Worm (Caenorhabditis elegans) whole organism, early embryonic: ENCODE measurements around the gene ZK563.2.

Experiments
- B0310.2 ChIP-seq: sonication (generic microtip); optimal IDR thresholded peaks from 2 replicates; lab custom pipeline; 2016; ENCODE audit warnings: mild to moderate bottlenecking, missing genetic modification characterization, missing compliant biosample characterization
- F13C5.2 ChIP-seq: sonication (generic microtip); optimal IDR thresholded peaks from 2 replicates; lab custom pipeline; 2017; ENCODE audit warnings: mild to moderate bottlenecking, missing genetic modification characterization, inconsistent platforms, missing compliant biosample characterization
- aly-1 ChIP-seq: sonication (generic microtip); optimal IDR thresholded peaks from 2 replicates; lab custom pipeline; 2016; ENCODE audit warnings: missing genetic modification characterization, missing compliant biosample characterization
- ama-1 ChIP-seq: fragments of 150-350 bp; optimal IDR thresholded peaks from 2 replicates; lab custom pipeline; 2014
- ceh-13 ChIP-seq: fragments of 200-800 bp; sonication (Bioruptor generic); optimal IDR thresholded peaks from 2 replicates; lab custom pipeline; 2018; ENCODE audit warnings: mild to moderate bottlenecking, missing genetic modification characterization, missing compliant biosample characterization
- ceh-36 ChIP-seq: sonication (generic microtip); optimal IDR thresholded peaks from 2 replicates; lab custom pipeline; 2016; ENCODE audit warnings: missing genetic modification characterization, inconsistent platforms, missing compliant biosample characterization
- ets-7 ChIP-seq: sonication (generic microtip); optimal IDR thresholded peaks from 2 replicates; lab custom pipeline; 2016; ENCODE audit warnings: missing genotype, missing genetic modification characterization, missing compliant biosample characterization
- flt-1 ChIP-seq: fragments of 200-800 bp; sonication (Bioruptor generic); IDR thresholded peaks from 2 replicates; pipeline ENCODE4 v1.3.6; 2022; ENCODE audit warnings: missing genetic modification characterization, missing compliant biosample characterization
- hmbx-1 ChIP-seq: sonication (generic microtip); optimal IDR thresholded peaks from 2 replicates; lab custom pipeline; 2016; ENCODE audit warnings: mild to moderate bottlenecking, missing genetic modification characterization, missing compliant biosample characterization
- hmg-4 ChIP-seq: fragments of 200-800 bp; sonication (Bioruptor generic); optimal IDR thresholded peaks from 2 replicates; lab custom pipeline; 2018; ENCODE audit warnings: mild to moderate bottlenecking, missing genetic modification characterization, missing compliant biosample characterization
- hnd-1 ChIP-seq: sonication (generic microtip); optimal IDR thresholded peaks from 2 replicates; lab custom pipeline; 2016; ENCODE audit warnings: missing genetic modification characterization, missing compliant biosample characterization
- pes-1 ChIP-seq: fragments of 200-800 bp; sonication (Bioruptor generic); IDR thresholded peaks from 2 replicates; pipeline ENCODE4 v1.3.6; 2022; ENCODE audit warnings: missing genetic modification reagents, missing genetic modification characterization, missing compliant biosample characterization
- scrt-1 ChIP-seq: fragments of 200-800 bp; sonication (Bioruptor generic); IDR thresholded peaks from 2 replicates; pipeline ENCODE4 v1.3.6; 2022; ENCODE audit warnings: missing genetic modification characterization, missing compliant biosample characterization
- sea-1 ChIP-seq: fragments of 200-800 bp; sonication (Bioruptor generic); conservative IDR thresholded peaks from 2 replicates; pipeline ENCODE4 v1.3.6; 2022; ENCODE audit warnings: missing genetic modification characterization, missing compliant biosample characterization
- tbx-11 ChIP-seq: fragments of 200-800 bp; sonication (Bioruptor generic); IDR thresholded peaks from 2 replicates; pipeline ENCODE4 v1.3.6; 2022; ENCODE audit warnings: missing genetic modification characterization, missing compliant biosample characterization
- tbx-37 ChIP-seq: fragments of 200-800 bp; sonication (Bioruptor generic); conservative IDR thresholded peaks from 2 replicates; pipeline ENCODE4 v1.3.6; 2022; ENCODE audit warnings: missing genetic modification reagents, missing genetic modification characterization, missing compliant biosample characterization
- tra-4 ChIP-seq: sonication (generic microtip); optimal IDR thresholded peaks from 2 replicates; lab custom pipeline; 2017; ENCODE audit warnings: missing genetic modification characterization, missing compliant biosample characterization

Gene ZK563.2

DNA sequence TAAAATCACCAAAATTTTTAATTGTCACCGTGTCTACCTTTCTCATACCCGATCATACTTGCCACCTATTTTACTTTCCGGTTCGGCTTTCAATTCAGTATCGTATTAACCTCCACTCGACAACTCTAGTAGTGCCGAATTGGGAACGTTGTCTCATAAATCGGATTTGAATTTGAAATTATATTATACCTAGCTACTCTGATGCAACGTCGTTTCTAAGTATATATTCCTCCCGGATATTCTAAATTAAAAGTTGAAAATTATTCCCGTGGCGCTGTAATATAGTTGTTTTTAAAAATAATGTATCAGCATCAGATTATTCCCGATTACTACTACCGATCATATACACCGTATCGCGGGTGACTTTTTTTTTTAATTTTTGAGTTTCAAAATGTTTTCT lies at the start of gene ZK563.2:
Gene ZK563.2 (plus strand): TSS at position 301 of the 400 bp plus-strand sequence.
- TF ChIP-seq tbx-11 (GFP tag; lab: Robert Waterston, UW): no peak
- TF ChIP-seq ama-1: no peak

DNA sequence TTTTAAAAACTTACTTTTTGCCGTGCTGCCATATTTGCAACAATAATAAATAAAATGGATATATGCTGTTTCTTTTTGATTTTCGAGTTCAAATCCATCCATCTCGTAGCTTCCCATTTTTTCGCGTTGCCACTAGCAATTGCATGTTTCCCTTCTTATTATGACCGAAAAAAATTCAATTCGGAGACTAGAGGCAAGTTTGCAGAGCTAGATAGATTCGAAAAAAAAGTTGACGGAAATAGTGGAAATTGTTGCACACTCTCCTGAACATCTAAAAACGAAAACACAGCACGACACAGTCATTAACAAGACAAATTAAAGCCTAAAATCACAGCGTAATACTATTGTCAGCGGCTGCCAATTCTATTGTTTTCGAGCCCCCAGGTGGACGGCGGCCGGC lies 42.6 kb upstream of the ZK563.2 start, which contains the start of gene F11D5.6:
Gene F11D5.6 (minus strand): TSS at position 101 of the 400 bp plus-strand sequence.
- no peak for TF ChIP-seq hnd-1 (tag; lab: Kevin White, UChicago)
- no peak for TF ChIP-seq aly-1 (tag; lab: Kevin White, UChicago)
- no peak for TF ChIP-seq scrt-1 (GFP tag; lab: Robert Waterston, UW)
- TF ChIP-seq flt-1: no peak
- no peak for TF ChIP-seq ama-1
- no peak for TF ChIP-seq hmbx-1 (tag; lab: Kevin White, UChicago)
- no peak for TF ChIP-seq hmg-4 (GFP tag; lab: Kevin White, UChicago)
- no peak for TF ChIP-seq tbx-11 (GFP tag; lab: Robert Waterston, UW)
- TF ChIP-seq F13C5.2: no peak
- TF ChIP-seq ets-7 (tag; lab: Kevin White, UChicago): no peak
- TF ChIP-seq tra-4: no peak
- no peak for TF ChIP-seq tbx-37 (GFP tag; lab: Robert Waterston, UW)
- no peak for TF ChIP-seq sea-1
- no peak for TF ChIP-seq ceh-13

DNA sequence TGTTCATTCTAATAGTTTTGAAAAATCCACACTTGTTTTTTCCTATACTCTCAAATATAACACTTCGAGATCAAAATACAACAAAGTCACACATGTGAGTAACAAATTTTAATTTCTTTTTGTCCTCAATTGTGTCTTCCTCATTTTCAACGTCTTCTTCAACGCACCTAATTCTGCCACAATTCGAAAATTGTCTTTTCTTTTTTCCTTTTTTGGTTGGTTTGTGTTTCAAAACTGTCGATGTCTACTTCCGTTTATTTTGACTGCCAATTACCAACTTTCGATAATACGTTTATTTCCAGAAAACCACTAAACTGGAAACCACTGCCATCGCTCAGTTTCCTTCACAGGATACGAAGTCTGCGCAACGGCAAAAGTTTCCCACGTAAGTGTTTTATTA lies 35.9 kb upstream of the ZK563.2 start, which contains the start of gene F11D5.1:
Gene F11D5.1 (plus strand): TSS at position 301 of the 400 bp plus-strand sequence.
- TF ChIP-seq F13C5.2: no peak
- no peak for TF ChIP-seq hnd-1 (tag; lab: Kevin White, UChicago)
- no peak for TF ChIP-seq ets-7 (tag; lab: Kevin White, UChicago)
- TF ChIP-seq pes-1 (GFP tag; lab: Robert Waterston, UW): no peak
- TF ChIP-seq B0310.2: no peak
- no peak for TF ChIP-seq aly-1 (tag; lab: Kevin White, UChicago)

DNA sequence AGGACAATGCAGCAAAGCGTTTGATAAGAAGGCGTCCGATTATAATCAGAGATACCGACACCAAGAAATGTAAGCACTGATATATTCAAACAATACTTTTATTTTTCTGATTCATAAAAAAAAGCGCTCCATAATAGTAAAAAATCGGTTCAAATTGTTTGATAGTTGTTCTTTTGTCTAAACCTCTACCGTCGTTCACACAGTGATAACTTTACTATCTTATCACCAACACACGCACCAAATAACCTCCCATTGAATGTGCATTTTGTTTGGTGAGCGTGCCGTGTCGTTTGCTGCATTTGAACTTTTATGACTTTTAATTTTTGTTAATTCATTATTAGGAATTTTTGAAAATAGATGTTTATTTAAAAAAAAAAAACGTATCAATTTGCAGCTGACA lies 34.6 kb upstream of the ZK563.2 start:
- no peak for TF ChIP-seq tbx-11 (GFP tag; lab: Robert Waterston, UW)
- TF ChIP-seq ceh-13: no peak
- no peak for TF ChIP-seq F13C5.2
- no peak for TF ChIP-seq scrt-1 (GFP tag; lab: Robert Waterston, UW)
- TF ChIP-seq tra-4: no peak
- TF ChIP-seq sea-1: no peak
- TF ChIP-seq hmbx-1 (tag; lab: Kevin White, UChicago): no peak
- no peak for TF ChIP-seq hmg-4 (GFP tag; lab: Kevin White, UChicago)
- no peak for TF ChIP-seq aly-1 (tag; lab: Kevin White, UChicago)
- TF ChIP-seq flt-1: no peak
- TF ChIP-seq hnd-1 (tag; lab: Kevin White, UChicago): no peak
- no peak for TF ChIP-seq pes-1 (GFP tag; lab: Robert Waterston, UW)

DNA sequence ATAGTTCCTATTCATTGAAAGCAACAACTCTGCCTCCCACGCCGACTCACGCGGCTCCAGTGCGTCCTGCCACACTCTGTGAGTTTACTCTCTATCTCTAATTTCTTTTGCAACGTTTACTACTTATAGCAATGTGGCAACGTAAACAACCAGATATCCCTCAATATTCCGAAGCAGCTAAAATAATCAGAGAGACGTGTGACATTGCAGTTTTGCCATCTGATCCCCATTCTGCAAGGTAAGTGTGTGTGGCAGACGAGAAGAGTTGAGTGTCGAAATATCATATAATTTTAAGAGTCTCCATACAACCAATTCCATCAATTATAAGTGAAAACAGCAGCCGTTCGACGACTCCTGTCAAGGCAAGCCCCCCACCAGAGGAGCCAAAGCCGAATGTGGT lies 28.9 kb upstream of the ZK563.2 start:
- TF ChIP-seq pes-1 (GFP tag; lab: Robert Waterston, UW): no peak
- TF ChIP-seq scrt-1 (GFP tag; lab: Robert Waterston, UW): no peak
- TF ChIP-seq ets-7 (tag; lab: Kevin White, UChicago): no peak

DNA sequence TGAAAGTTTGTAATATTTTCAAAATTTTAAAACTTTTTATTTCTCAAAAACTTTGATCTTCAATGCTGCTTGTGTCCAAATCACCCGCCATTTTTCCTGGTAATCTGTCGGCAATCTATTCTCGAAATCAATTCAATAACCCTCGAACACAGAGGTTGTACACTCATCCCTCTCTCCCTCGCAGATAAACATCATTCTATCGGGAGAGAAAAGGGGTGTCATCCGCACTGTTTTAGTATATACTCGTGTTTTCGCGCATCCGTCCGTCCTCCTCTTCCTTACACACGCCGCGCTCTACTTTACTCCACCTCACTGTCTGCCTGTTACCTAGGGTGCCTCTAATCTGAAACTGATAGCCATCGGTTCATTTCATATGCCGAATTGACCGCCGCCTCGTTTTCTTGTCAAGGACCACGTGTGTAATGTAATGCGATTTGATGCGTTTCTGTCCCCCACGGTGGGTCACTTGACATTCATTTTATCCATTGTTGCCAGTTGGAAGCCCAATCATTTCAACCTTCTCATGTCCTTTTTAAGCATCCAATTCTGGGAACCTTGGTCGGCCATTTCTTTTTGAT lies 25.1 kb upstream of the ZK563.2 start:
- TF ChIP-seq ama-1 (no peak), hmg-4 (GFP tag; lab: Kevin White, UChicago) (no peak), sea-1 (no peak), pes-1 (GFP tag; lab: Robert Waterston, UW) (no peak), tra-4 (no peak)

DNA sequence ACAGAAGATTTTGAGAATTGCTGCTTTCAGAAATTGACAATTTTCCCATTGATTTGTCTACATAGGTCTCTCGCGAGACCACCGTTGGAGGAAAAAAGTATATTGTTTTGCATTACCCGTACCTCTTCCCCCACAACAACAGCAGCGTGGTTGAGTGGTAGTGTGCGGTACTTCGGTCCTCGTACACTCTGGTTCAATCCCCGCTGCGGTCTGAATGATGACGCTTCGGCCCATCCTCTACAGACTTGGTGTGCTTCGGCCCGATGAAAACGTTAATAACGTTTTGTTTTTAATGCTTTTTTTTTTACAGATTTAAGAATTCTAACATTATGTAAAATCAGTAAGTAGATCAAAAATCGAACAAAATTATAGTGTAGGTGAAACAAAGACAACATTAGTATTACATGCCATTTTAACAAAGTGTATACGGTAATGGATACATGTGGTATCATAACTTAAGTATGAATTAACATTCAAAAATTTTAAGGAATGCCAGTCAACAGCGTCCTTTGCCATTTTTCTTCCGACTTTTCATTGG lies 20.8 kb upstream of the ZK563.2 start, which contains the start of gene ZK816.3:
Gene ZK816.3 (plus strand): TSS at position 488 of the 538 bp plus-strand sequence.
- TF ChIP-seq ceh-13: peak; percentile 68
- TF ChIP-seq tbx-37 (GFP tag; lab: Robert Waterston, UW): peak; percentile 72
- peak; percentile 91 for TF ChIP-seq scrt-1 (GFP tag; lab: Robert Waterston, UW)
- TF ChIP-seq hnd-1 (tag; lab: Kevin White, UChicago): peak; percentile 60
- TF ChIP-seq hmbx-1 (tag; lab: Kevin White, UChicago): peak; percentile 23
- TF ChIP-seq tbx-11 (GFP tag; lab: Robert Waterston, UW): peak; percentile 89
- TF ChIP-seq hmg-4 (GFP tag; lab: Kevin White, UChicago): peak; percentile 83
- TF ChIP-seq pes-1 (GFP tag; lab: Robert Waterston, UW): peak; percentile 89
- no peak for TF ChIP-seq ama-1
- peak; percentile 82 for TF ChIP-seq aly-1 (tag; lab: Kevin White, UChicago)
- TF ChIP-seq flt-1: peak; percentile 87
- peak; percentile 29 for TF ChIP-seq tra-4
- TF ChIP-seq F13C5.2: peak; percentile 74
- peak; percentile 69 for TF ChIP-seq B0310.2
- TF ChIP-seq ceh-36 (tag; lab: Kevin White, UChicago): peak; percentile 83
- peak; percentile 90 for TF ChIP-seq sea-1
- peak; percentile 41 for TF ChIP-seq ets-7 (tag; lab: Kevin White, UChicago)

DNA sequence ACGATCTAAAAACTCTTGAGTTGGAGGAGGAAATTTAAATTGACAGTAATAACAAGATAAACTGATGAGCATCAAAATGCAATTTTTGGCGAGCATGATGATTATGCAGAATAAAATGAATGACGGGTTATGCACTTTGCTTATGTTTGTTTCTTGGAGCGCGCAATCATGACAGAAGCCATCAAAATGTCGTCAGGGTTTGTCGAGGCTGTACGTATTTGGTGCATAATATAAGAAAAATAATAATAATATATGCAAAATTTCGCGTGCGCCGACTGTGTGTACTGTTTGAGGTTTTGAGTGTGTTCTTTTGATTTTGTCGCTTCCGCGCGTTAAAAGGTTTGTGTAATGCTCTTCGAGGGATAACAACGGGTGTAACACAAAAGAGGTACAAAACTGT lies 18.5 kb upstream of the ZK563.2 start, which contains the start of gene nspg-4:
Gene nspg-4 (minus strand): TSS at position 101 of the 400 bp plus-strand sequence.
- TF ChIP-seq pes-1 (GFP tag; lab: Robert Waterston, UW) (no peak), B0310.2 (no peak), aly-1 (tag; lab: Kevin White, UChicago) (no peak), ets-7 (tag; lab: Kevin White, UChicago) (no peak), hmg-4 (GFP tag; lab: Kevin White, UChicago) (no peak), ama-1 (no peak), tra-4 (no peak), flt-1 (no peak), scrt-1 (GFP tag; lab: Robert Waterston, UW) (no peak), tbx-11 (GFP tag; lab: Robert Waterston, UW) (no peak), sea-1 (no peak), tbx-37 (GFP tag; lab: Robert Waterston, UW) (no peak), ceh-36 (tag; lab: Kevin White, UChicago) (no peak), ceh-13 (no peak), F13C5.2 (no peak), hmbx-1 (tag; lab: Kevin White, UChicago) (no peak)
